Worm (Caenorhabditis elegans): ENCODE data around the gene C33A12.19.
A peak's percentile ranks its signal among the peaks of the same experiment; 100 is the strongest.

Gene C33A12.19

DNA sequence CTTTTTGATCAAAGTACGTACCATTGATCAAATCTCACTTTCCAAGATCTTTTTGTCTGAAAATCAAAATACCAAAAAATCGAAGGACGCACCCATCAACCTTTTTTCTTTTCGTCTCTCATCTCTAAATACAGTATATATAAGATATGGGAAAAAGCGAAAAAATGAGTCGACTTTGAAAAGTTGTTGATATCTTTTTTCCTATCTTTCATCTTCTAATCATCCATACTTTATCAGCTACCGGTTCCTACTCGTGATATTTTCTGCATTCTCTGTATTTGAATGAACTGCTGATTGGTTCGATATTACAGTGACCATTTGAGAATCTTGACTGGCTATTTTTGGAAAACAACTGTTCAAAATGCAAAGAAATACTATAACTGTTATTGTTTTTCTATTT lies at the start of gene C33A12.19:
Gene C33A12.19 (plus strand): TSS at position 169 of the 400 bp plus-strand sequence.
- TF ChIP-seq dao-5 (tag; optimal IDR thresholded peaks at IDR 0.05): no peak
- no peak for TF ChIP-seq W03F9.2 (tag; optimal IDR thresholded peaks at IDR 0.05)
- TF ChIP-seq him-1 (tag; optimal IDR thresholded peaks at IDR 0.05): no peak

ce11 chrIV:9467418-9467817 lies 49.4 kb upstream of the C33A12.19 start, which contains the start of gene F38E11.6:
F38E11.6 (minus strand) TSS chrIV:9467518.
- no peak for TF ChIP-seq dao-5 (tag; optimal IDR thresholded peaks at IDR 0.05)
- no peak for TF ChIP-seq him-1 (tag; optimal IDR thresholded peaks at IDR 0.05)
- no peak for TF ChIP-seq W03F9.2 (tag; optimal IDR thresholded peaks at IDR 0.05)

DNA sequence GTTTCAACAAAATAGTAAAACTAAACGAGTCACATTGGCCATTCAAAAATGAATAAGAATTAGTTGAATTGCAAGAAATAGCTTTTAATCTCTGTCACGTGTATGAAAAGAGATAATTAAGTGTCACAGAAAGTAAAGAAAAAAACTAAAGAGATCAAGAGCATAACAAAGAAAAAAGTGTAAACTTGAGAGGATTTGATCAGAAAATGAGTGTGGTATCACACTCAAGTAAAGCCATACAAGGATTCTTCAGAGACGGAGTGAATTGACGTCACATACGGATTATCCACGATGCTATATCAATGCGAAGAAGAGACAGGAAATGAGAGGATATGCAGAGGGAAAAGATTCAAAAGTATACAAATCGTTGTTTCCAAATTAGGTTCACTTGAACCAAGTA lies 47.5 kb upstream of the C33A12.19 start:
- no peak for TF ChIP-seq W03F9.2 (tag; optimal IDR thresholded peaks at IDR 0.05)
- no peak for TF ChIP-seq dao-5 (tag; optimal IDR thresholded peaks at IDR 0.05)
- no peak for TF ChIP-seq him-1 (tag; optimal IDR thresholded peaks at IDR 0.05)

DNA sequence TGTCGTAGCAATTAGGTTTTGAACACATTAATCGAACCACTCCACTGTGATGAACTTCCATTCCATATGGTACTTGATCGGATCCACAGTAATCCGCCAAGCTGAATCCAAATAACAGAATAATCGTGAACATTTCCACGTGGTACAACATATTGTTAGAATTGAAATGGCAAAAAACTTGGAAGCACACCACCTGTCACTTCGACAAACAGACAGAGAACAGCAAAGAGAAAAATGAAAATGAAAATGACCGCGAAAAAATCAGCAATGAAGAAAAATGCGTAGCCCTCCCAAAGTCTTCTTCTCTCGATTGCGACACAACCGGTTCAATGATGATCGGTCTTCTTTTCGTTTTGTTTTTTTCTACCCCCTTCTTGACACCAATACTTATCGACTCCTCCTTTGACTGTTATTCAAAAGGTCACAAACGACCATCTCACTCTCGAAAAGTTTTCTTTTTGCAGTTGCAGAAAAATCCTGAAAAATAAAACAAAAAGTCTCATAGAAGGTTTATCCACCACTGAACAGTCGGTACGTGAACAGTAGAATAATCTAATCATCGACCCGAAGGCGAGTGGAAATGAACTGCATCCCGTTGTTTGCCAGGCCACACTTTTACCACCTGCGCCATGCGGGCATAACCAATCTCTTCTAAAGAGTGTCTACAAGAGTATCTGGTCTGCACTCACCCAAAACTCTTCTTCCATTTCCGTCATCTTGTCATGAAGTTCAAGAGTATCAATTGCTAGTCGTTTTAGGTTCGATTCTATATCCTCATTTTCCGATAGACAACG lies 39.5 kb upstream of the C33A12.19 start, which contains the start of gene wrt-3:
Gene wrt-3 (minus strand): TSS at position 322 of the 794 bp plus-strand sequence.
- TF ChIP-seq dao-5 (tag; optimal IDR thresholded peaks at IDR 0.05) (peak; percentile 88), W03F9.2 (tag; optimal IDR thresholded peaks at IDR 0.05) (no peak), him-1 (tag; optimal IDR thresholded peaks at IDR 0.05) (peak; percentile 36)

DNA sequence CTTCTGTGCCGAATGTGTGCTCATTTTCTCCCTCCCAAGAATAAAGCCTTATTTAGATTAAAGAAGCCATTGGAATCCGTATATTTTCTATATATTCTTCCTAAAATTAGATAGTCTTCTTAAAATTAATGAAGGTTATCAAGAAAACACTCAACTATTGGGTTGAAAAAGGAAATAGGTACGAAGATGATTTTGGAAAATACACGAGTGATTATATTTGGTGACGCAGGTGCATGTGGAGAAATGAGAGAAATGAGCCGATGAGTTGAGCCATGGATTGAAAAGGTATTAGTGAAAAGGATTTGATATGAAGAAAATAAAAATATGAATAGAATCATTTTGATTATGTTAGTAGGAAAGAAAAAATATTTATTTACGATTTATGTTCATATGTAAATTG lies 35.9 kb upstream of the C33A12.19 start, which contains the start of gene cng-3:
Gene cng-3 (minus strand): TSS at position 102 of the 400 bp plus-strand sequence.
- TF ChIP-seq W03F9.2 (tag; optimal IDR thresholded peaks at IDR 0.05): no peak
- no peak for TF ChIP-seq dao-5 (tag; optimal IDR thresholded peaks at IDR 0.05)
- no peak for TF ChIP-seq him-1 (tag; optimal IDR thresholded peaks at IDR 0.05)

DNA sequence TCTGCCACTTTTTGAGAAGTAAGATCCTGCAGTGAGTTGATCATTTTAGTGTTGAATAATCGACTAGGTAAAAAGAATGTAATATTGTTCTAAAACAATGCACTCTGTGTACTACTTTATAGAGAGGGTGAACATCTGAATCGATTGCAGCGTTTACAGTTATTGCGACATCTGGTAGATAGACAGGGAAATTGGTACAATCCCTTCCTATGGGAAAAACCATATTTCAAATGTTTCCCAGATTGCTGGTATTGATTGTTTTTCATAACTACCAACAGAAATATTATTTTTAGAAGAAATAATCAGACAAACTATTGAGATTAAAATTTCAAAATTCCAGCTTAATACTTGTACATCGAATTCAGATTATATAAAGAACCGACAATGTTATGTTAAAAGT lies 31.8 kb upstream of the C33A12.19 start, which contains the start of gene gadr-2:
Gene gadr-2 (minus strand): TSS at position 101 of the 400 bp plus-strand sequence.
- TF ChIP-seq W03F9.2 (tag; optimal IDR thresholded peaks at IDR 0.05): no peak
- TF ChIP-seq him-1 (tag; optimal IDR thresholded peaks at IDR 0.05): no peak
- no peak for TF ChIP-seq dao-5 (tag; optimal IDR thresholded peaks at IDR 0.05)

DNA sequence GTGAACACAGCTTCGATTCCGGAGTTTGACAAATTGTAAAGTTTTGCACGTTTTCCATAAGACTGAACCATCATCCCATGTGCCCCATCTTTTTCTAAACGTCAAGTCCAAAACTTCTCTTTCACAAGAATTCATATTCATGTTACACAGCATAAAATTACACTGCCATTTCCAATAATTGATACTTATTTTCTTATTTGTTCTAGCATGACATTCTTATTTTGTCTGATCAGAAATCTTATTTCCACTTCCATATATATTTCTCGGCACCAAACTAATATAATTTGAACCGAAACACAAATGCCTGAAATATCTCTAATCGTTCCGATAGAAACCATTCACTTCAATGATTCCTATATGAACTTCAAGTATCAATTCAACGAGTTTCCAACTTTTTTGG lies 30.8 kb upstream of the C33A12.19 start, which contains the start of gene sru-2:
Gene sru-2 (plus strand): TSS at position 301 of the 400 bp plus-strand sequence.
- TF ChIP-seq him-1 (tag; optimal IDR thresholded peaks at IDR 0.05): no peak
- no peak for TF ChIP-seq W03F9.2 (tag; optimal IDR thresholded peaks at IDR 0.05)
- TF ChIP-seq dao-5 (tag; optimal IDR thresholded peaks at IDR 0.05): no peak

ce11 chrIV:9486779-9487178 lies 30.0 kb upstream of the C33A12.19 start:
- TF ChIP-seq dao-5 (tag; optimal IDR thresholded peaks at IDR 0.05): no peak
- no peak for TF ChIP-seq him-1 (tag; optimal IDR thresholded peaks at IDR 0.05)
- TF ChIP-seq W03F9.2 (tag; optimal IDR thresholded peaks at IDR 0.05): no peak

DNA sequence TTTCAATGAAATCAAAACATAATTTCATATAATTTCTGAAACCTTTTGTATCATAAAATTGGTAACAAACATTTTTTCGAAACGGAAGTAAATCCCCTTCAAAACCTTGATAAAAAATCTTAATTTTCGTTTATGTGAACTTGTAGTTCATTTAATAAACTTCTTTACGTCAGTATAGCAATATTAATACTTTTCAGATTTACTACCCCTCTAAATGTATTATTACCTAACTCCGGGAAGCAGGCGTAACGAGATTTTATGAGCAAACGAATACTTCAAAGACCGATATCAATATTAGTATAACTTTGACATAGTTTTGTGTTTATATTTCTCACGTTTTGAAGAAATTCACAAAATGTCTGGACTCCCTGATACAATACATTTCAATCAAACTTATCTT lies 28.5 kb upstream of the C33A12.19 start, which contains the start of gene sru-1:
Gene sru-1 (plus strand): TSS at position 301 of the 400 bp plus-strand sequence.
- no peak for TF ChIP-seq him-1 (tag; optimal IDR thresholded peaks at IDR 0.05)
- no peak for TF ChIP-seq W03F9.2 (tag; optimal IDR thresholded peaks at IDR 0.05)
- no peak for TF ChIP-seq dao-5 (tag; optimal IDR thresholded peaks at IDR 0.05)

ce11 chrIV:9490320-9490719 lies 26.5 kb upstream of the C33A12.19 start, which contains the start of gene sru-6:
sru-6 (plus strand) TSS chrIV:9490620.
- TF ChIP-seq W03F9.2 (tag; optimal IDR thresholded peaks at IDR 0.05) (no peak), dao-5 (tag; optimal IDR thresholded peaks at IDR 0.05) (no peak), him-1 (tag; optimal IDR thresholded peaks at IDR 0.05) (no peak)

DNA sequence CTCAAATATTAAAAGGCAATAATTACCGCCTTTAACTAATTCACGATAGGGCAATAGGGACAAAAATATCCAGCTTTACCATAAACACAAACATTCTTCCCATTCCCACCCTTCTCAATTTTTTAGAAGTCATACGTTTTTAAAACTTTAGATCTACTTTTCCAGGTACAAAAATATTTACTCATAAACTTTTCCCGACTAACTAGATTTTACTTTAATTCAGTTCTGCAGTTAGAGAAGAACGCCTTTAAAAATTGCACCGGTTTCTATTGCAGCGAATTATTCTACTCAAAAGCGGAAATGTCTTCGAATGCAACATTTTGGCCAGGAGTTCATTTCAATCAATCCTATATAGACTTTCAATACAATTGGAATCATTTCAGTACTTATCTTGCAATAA lies 20.5 kb upstream of the C33A12.19 start, which contains the start of gene sru-3:
Gene sru-3 (plus strand): TSS at position 301 of the 400 bp plus-strand sequence.
- TF ChIP-seq him-1 (tag; optimal IDR thresholded peaks at IDR 0.05): no peak
- no peak for TF ChIP-seq dao-5 (tag; optimal IDR thresholded peaks at IDR 0.05)
- no peak for TF ChIP-seq W03F9.2 (tag; optimal IDR thresholded peaks at IDR 0.05)

DNA sequence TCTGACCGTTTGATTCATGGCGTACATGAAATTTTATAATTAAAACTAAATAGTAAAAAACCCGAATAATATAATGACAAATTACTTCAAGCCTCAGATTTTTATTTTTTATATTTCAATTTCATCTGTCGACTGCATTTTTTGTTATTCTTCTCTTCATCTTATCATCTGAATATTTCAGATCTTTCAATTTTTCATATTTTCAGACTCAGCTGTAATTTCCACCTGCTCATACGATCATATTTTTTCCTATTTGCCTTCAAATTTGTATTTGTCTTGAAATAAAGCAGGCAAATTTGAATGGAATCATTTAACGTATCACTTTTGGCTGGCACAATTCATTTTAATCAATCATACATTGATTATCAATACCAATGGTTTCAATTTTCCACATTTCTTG lies 18.7 kb upstream of the C33A12.19 start, which contains the start of gene sru-4:
Gene sru-4 (plus strand): TSS at position 301 of the 400 bp plus-strand sequence.
- TF ChIP-seq W03F9.2 (tag; optimal IDR thresholded peaks at IDR 0.05) (no peak), dao-5 (tag; optimal IDR thresholded peaks at IDR 0.05) (no peak), him-1 (tag; optimal IDR thresholded peaks at IDR 0.05) (no peak)

DNA sequence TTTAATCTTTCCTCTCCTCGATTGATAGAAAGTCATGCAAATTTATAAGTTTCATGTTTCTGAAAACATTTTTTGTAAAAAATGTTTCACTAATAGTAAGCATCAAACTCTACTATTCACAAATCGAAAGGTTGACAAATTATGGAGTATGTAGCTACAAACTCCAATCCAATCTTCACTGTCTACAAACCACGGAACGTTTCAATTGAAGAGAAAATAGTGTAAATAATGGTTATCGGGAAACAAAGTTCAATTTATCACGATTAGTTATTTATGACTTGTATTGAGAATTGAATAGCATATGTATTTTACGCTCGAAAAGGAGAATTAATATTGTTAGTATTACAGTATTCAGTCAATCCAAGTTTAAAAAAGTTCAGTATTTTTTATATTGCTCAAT lies 17.2 kb upstream of the C33A12.19 start:
- no peak for TF ChIP-seq him-1 (tag; optimal IDR thresholded peaks at IDR 0.05)
- TF ChIP-seq W03F9.2 (tag; optimal IDR thresholded peaks at IDR 0.05): no peak
- no peak for TF ChIP-seq dao-5 (tag; optimal IDR thresholded peaks at IDR 0.05)

- no peak for TF ChIP-seq dao-5 (tag; optimal IDR thresholded peaks at IDR 0.05)
- TF ChIP-seq W03F9.2 (tag; optimal IDR thresholded peaks at IDR 0.05): no peak
- TF ChIP-seq him-1 (tag; optimal IDR thresholded peaks at IDR 0.05): no peak
Measured at ce11 chrIV:9500100-9500499, 16.7 kb upstream of the C33A12.19 start, which contains the start of gene ugt-21. ugt-21 (plus strand) TSS chrIV:9500311.

Measured in whole organism, L4/young adult.